Fruit fly (Drosophila melanogaster): ENCODE measurements around the gene CanA-14F.

- TF ChIP-seq psq (GFP tag; optimal IDR thresholded peaks at IDR 0.05) (no peak), CG15514 (GFP tag; optimal IDR thresholded peaks at IDR 0.05) (no peak), sens (GFP tag) (no peak), Lpt (GFP tag; optimal IDR thresholded peaks at IDR 0.05) (no peak), CG13287 (GFP tag; IDR thresholded peaks at IDR 0.05; ENCODE audit: partially characterized antibody) (peak; percentile 18; the same call in 1 of the 2 replicates), chm (GFP tag; IDR thresholded peaks at IDR 0.05) (no peak), pb (GFP tag; optimal IDR thresholded peaks at IDR 0.05) (no peak), Abd-B (GFP tag; optimal IDR thresholded peaks at IDR 0.05) (no peak), unpg (GFP tag; optimal IDR thresholded peaks at IDR 0.05) (no peak), Sox102F (GFP tag; optimal IDR thresholded peaks at IDR 0.05) (no peak), Sry-δ (GFP tag; optimal IDR thresholded peaks at IDR 0.05) (no peak), usp (GFP tag; optimal IDR thresholded peaks at IDR 0.05) (no peak), tio (GFP tag; optimal IDR thresholded peaks at IDR 0.05) (no peak)
Observed at dm6 chrX:16621462-16621861, 34.5 kb upstream of the CanA-14F start, which contains the start of gene CG9782.
